Fruit fly (Drosophila melanogaster) whole organism, embryonic: Measurements from ENCODE around the gene Alp4.
A peak's percentile ranks its signal among the peaks of the same experiment; 100 is the strongest.

Source experiments
- Asciz ChIP-seq: fragments of 200-800 bp; sonication (Bioruptor generic); optimal IDR thresholded peaks from 2 replicates; lab custom pipeline; 2017; ENCODE audit warnings: missing biosample characterization, mild to moderate bottlenecking, missing genetic modification characterization, missing genetic modification reagents
- B-H1 ChIP-seq: fragments of 200-800 bp; sonication (Bioruptor generic); IDR thresholded peaks from 3 replicates; pipeline ENCODE4 v1.3.6; 2022; ENCODE audit warnings: missing biosample characterization, missing genetic modification characterization
- CG12236 ChIP-seq: fragments of 200-800 bp; sonication (Bioruptor generic); optimal IDR thresholded peaks from 2 replicates; lab custom pipeline; 2016; ENCODE audit warnings: missing biosample characterization, missing genetic modification characterization
- CG12942 ChIP-seq: fragments of 200-800 bp; sonication (Bioruptor generic); optimal IDR thresholded peaks from 3 replicates; lab custom pipeline; 2016; ENCODE audit warnings: missing biosample characterization, missing genetic modification characterization
- CG13424 ChIP-seq: fragments of 200-800 bp; sonication (Bioruptor generic); optimal IDR thresholded peaks from 2 replicates; lab custom pipeline; 2019; ENCODE audit warnings: missing biosample characterization, mild to moderate bottlenecking, missing genetic modification characterization, moderate library complexity
- CG14014 ChIP-seq: fragments of 200-800 bp; sonication (Bioruptor generic); IDR thresholded peaks from 2 replicates; pipeline ENCODE4 v1.3.6; 2022; ENCODE audit warnings: missing biosample characterization, missing genetic modification characterization
- CG14860 ChIP-seq: fragments of 200-800 bp; sonication (Bioruptor generic); IDR thresholded peaks from 3 replicates; pipeline ENCODE4 v1.3.6; 2022; ENCODE audit warnings: missing biosample characterization, missing genetic modification characterization; ENCODE audit not compliant: partially characterized antibody
- CG15514 ChIP-seq: fragments of 200-800 bp; sonication (Bioruptor generic); optimal IDR thresholded peaks from 3 replicates; lab custom pipeline; 2017; ENCODE audit warnings: missing biosample characterization, missing genetic modification characterization, mild to moderate bottlenecking, moderate library complexity, missing genetic modification reagents
- CG15601 ChIP-seq: fragments of 200-800 bp; sonication (Bioruptor generic); optimal IDR thresholded peaks from 3 replicates; lab custom pipeline; 2019; ENCODE audit warnings: missing biosample characterization, mild to moderate bottlenecking, missing genetic modification characterization, moderate library complexity
- CG18764 ChIP-seq: fragments of 200-800 bp; sonication (Bioruptor generic); optimal IDR thresholded peaks from 3 replicates; lab custom pipeline; 2016; ENCODE audit warnings: missing biosample characterization, missing genetic modification characterization
- CG32767 ChIP-seq: fragments of 200-800 bp; sonication (Bioruptor generic); IDR thresholded peaks from 2 replicates; pipeline ENCODE4 v1.3.6; 2022; ENCODE audit warnings: missing biosample characterization, missing genetic modification characterization
- CG4424 ChIP-seq: fragments of 200-800 bp; sonication (Bioruptor generic); optimal IDR thresholded peaks from 3 replicates; lab custom pipeline; 2016; ENCODE audit warnings: missing biosample characterization, missing genetic modification characterization
- CG4730 ChIP-seq: fragments of 200-800 bp; sonication (Bioruptor generic); IDR thresholded peaks from 2 replicates; pipeline ENCODE4 v1.3.6; 2022; ENCODE audit warnings: missing biosample characterization, missing genetic modification characterization
- CG7556 ChIP-seq: fragments of 200-800 bp; sonication (Bioruptor generic); optimal IDR thresholded peaks from 2 replicates; lab custom pipeline; 2017; ENCODE audit warnings: missing biosample characterization, mild to moderate bottlenecking, missing genetic modification characterization
- CG7839 ChIP-seq: fragments of 200-800 bp; sonication (Bioruptor generic); optimal IDR thresholded peaks from 3 replicates; lab custom pipeline; 2018; ENCODE audit warnings: missing biosample characterization, mild to moderate bottlenecking, missing genetic modification characterization, moderate library complexity
- CG8388 ChIP-seq: fragments of 200-800 bp; sonication (Bioruptor generic); optimal IDR thresholded peaks from 2 replicates; lab custom pipeline; 2019; ENCODE audit warnings: missing biosample characterization, mild to moderate bottlenecking, missing genetic modification characterization, moderate library complexity
- CG8765 ChIP-seq: fragments of 200-800 bp; sonication (Bioruptor generic); IDR thresholded peaks from 2 replicates; pipeline ENCODE4 v1.3.6; 2022; ENCODE audit warnings: missing biosample characterization, missing genetic modification characterization
- CG9437 ChIP-seq: fragments of 200-800 bp; sonication (Bioruptor generic); optimal IDR thresholded peaks from 2 replicates; lab custom pipeline; 2018; ENCODE audit warnings: missing biosample characterization, mild to moderate bottlenecking, missing genetic modification characterization
- D19B ChIP-seq: fragments of 200-800 bp; sonication (Bioruptor generic); optimal IDR thresholded peaks from 2 replicates; lab custom pipeline; 2017; ENCODE audit warnings: missing biosample characterization, mild to moderate bottlenecking, missing genetic modification characterization
- Doc2 ChIP-seq: fragments of 200-800 bp; sonication (Bioruptor generic); IDR thresholded peaks from 2 replicates; pipeline ENCODE4 v1.3.6; 2022; ENCODE audit warnings: missing biosample characterization, missing genetic modification characterization
- Drgx ChIP-seq: fragments of 200-800 bp; sonication (Bioruptor generic); IDR thresholded peaks from 2 replicates; pipeline ENCODE4 v1.3.6; 2022; ENCODE audit warnings: missing biosample characterization, missing genetic modification characterization
- Hr51 ChIP-seq, 2 experiments: fragments of 200-800 bp; sonication (Bioruptor generic); optimal IDR thresholded peaks; 2 replicates in 1 of 2; 3 replicates in 1 of 2; lab custom pipeline; 2016 to 2018; ENCODE audit warnings: missing biosample characterization in 2 of 2, missing genetic modification characterization in 2 of 2, mild to moderate bottlenecking in 1 of 2, moderate library complexity in 1 of 2
- Med ChIP-seq: fragments of 200-800 bp; sonication (Bioruptor generic); peaks from one replicate; lab custom pipeline; 2016; ENCODE audit warnings: missing biosample characterization, missing genetic modification characterization, mild to moderate bottlenecking, inconsistent platforms, moderate library complexity
- Mes4 ChIP-seq: fragments of 200-800 bp; sonication (Bioruptor generic); optimal IDR thresholded peaks from 2 replicates; lab custom pipeline; 2016; ENCODE audit warnings: missing biosample characterization, missing genetic modification characterization
- Poxn ChIP-seq: fragments of 200-800 bp; sonication (Bioruptor generic); IDR thresholded peaks from 2 replicates; pipeline ENCODE4 v1.3.6; 2022; ENCODE audit warnings: missing biosample characterization, missing genetic modification characterization
- Scr ChIP-seq: fragments of 200-800 bp; sonication (Bioruptor generic); IDR thresholded peaks from 2 replicates; pipeline ENCODE4 v1.3.6; 2022; ENCODE audit warnings: missing biosample characterization, missing genetic modification characterization; ENCODE audit not compliant: partially characterized antibody
- Trl ChIP-seq, 3 experiments: fragments of >200 bp in 2 of 3; fragments of 200-800 bp in 1 of 3; sonication (Bioruptor generic) in 1 of 3; optimal IDR thresholded peaks; 2 replicates in 1 of 3; 3 replicates in 2 of 3; lab custom pipeline; 2016 to 2017; ENCODE audit warnings: missing biosample characterization in 1 of 3, missing genetic modification characterization in 1 of 3
- ab ChIP-seq: fragments of 200-800 bp; sonication (Bioruptor generic); optimal IDR thresholded peaks from 2 replicates; lab custom pipeline; 2016; ENCODE audit warnings: missing biosample characterization, missing genetic modification characterization
- ac ChIP-seq: fragments of 200-800 bp; sonication (Bioruptor generic); optimal IDR thresholded peaks from 3 replicates; lab custom pipeline; 2017; ENCODE audit warnings: missing biosample characterization, mild to moderate bottlenecking, missing genetic modification characterization
- az2 ChIP-seq: fragments of 200-800 bp; sonication (Bioruptor generic); optimal IDR thresholded peaks from 3 replicates; lab custom pipeline; 2016; ENCODE audit warnings: missing biosample characterization, missing genetic modification characterization
- bcd ChIP-seq: fragments of 200-800 bp; sonication (Bioruptor generic); optimal IDR thresholded peaks from 2 replicates; lab custom pipeline; 2017; ENCODE audit warnings: missing biosample characterization, mild to moderate bottlenecking, missing genetic modification characterization
- crp ChIP-seq, 2 experiments: fragments of 200-800 bp; sonication (Bioruptor generic); optimal IDR thresholded peaks; 2 replicates in 1 of 2; 3 replicates in 1 of 2; lab custom pipeline; 2017; ENCODE audit warnings: missing biosample characterization in 2 of 2, missing genetic modification characterization in 2 of 2, mild to moderate bottlenecking in 1 of 2, moderate library complexity in 1 of 2
- dysf ChIP-seq: fragments of 200-800 bp; sonication (Bioruptor generic); IDR thresholded peaks from 3 replicates; pipeline ENCODE4 v1.3.6; 2022; ENCODE audit warnings: missing biosample characterization, missing genetic modification characterization
- eve ChIP-seq, 2 experiments: fragments of >200 bp; optimal IDR thresholded peaks; 2 replicates each; lab custom pipeline; 2017; ENCODE audit warnings: missing biosample characterization in 2 of 2, missing genetic modification characterization in 2 of 2
- fu2 ChIP-seq: fragments of 200-800 bp; sonication (Bioruptor generic); optimal IDR thresholded peaks from 2 replicates; lab custom pipeline; 2016; ENCODE audit warnings: missing biosample characterization, missing genetic modification characterization
- gcm2 ChIP-seq: fragments of 200-800 bp; sonication (Bioruptor generic); optimal IDR thresholded peaks from 2 replicates; lab custom pipeline; 2016; ENCODE audit warnings: missing biosample characterization, missing genetic modification characterization
- ind ChIP-seq: fragments of 200-800 bp; sonication (Bioruptor generic); optimal IDR thresholded peaks from 3 replicates; lab custom pipeline; 2016; ENCODE audit warnings: missing biosample characterization, missing genetic modification characterization
- mam ChIP-seq: fragments of 200-800 bp; sonication (Bioruptor generic); optimal IDR thresholded peaks from 3 replicates; lab custom pipeline; 2016; ENCODE audit warnings: missing biosample characterization, missing genetic modification characterization
- nerfin-2 ChIP-seq: fragments of 200-800 bp; sonication (Bioruptor generic); IDR thresholded peaks from 2 replicates; pipeline ENCODE4 v1.3.6; 2022; ENCODE audit warnings: missing biosample characterization, missing genetic modification characterization; ENCODE audit not compliant: partially characterized antibody
- pnt ChIP-seq: fragments of 200-800 bp; sonication (Bioruptor generic); optimal IDR thresholded peaks from 3 replicates; lab custom pipeline; 2016; ENCODE audit warnings: missing biosample characterization, missing genetic modification characterization
- pum ChIP-seq: fragments of 200-800 bp; sonication (Bioruptor generic); optimal IDR thresholded peaks from 2 replicates; lab custom pipeline; 2016; ENCODE audit warnings: missing biosample characterization, missing genetic modification characterization
- row ChIP-seq: fragments of 200-800 bp; sonication (Bioruptor generic); IDR thresholded peaks from 3 replicates; pipeline ENCODE4 v1.3.6; 2022; ENCODE audit warnings: missing biosample characterization, missing genetic modification characterization
- sens-2 ChIP-seq: fragments of 200-800 bp; sonication (Bioruptor generic); IDR thresholded peaks from 2 replicates; pipeline ENCODE4 v1.3.6; 2022; ENCODE audit warnings: missing biosample characterization, missing genetic modification characterization
- sisA ChIP-seq: fragments of 200-800 bp; sonication (Bioruptor generic); IDR thresholded peaks from 2 replicates; pipeline ENCODE4 v1.3.6; 2022; ENCODE audit warnings: missing biosample characterization, missing genetic modification characterization
- stwl ChIP-seq: fragments of 200-800 bp; sonication (Bioruptor generic); optimal IDR thresholded peaks from 3 replicates; lab custom pipeline; 2018; ENCODE audit warnings: missing biosample characterization, mild to moderate bottlenecking, missing genetic modification characterization, moderate library complexity
- tio ChIP-seq: fragments of 200-800 bp; sonication (Bioruptor generic); optimal IDR thresholded peaks from 2 replicates; lab custom pipeline; 2017; ENCODE audit warnings: missing biosample characterization, missing genetic modification characterization, inconsistent platforms
- unc-4 ChIP-seq: fragments of 200-800 bp; sonication (Bioruptor generic); IDR thresholded peaks from 2 replicates; pipeline ENCODE4 v1.3.6; 2022; ENCODE audit warnings: missing biosample characterization, missing genetic modification characterization; ENCODE audit not compliant: partially characterized antibody
- vvl ChIP-seq: fragments of 200-800 bp; sonication (Bioruptor generic); IDR thresholded peaks from 2 replicates; pipeline ENCODE4 v1.3.6; 2022; ENCODE audit warnings: missing biosample characterization, missing genetic modification characterization

Gene Alp4

dm6 chr3R:31059807-31060707 lies 11.3 kb downstream of the Alp4 start (continued):
- TF ChIP-seq sens-2 (GFP tag; lab: Robert Waterston, UW): peak; percentile 26; the same call in 1 of the 2 replicates
- TF ChIP-seq pnt (GFP tag; lab: Kevin White, UChicago): no peak
- peak; percentile 6 for TF ChIP-seq bcd (GFP tag; lab: Kevin White, UChicago)
- TF ChIP-seq nerfin-2: peak; percentile 32; the same call in 1 of the 2 replicates
- TF ChIP-seq mam (GFP tag; lab: Kevin White, UChicago): peak; percentile 55
- no peak for TF ChIP-seq CG8765 (GFP tag; lab: Robert Waterston, UW)
- peak; percentile 31; the same call in 1 of the 2 replicates for TF ChIP-seq CG32767
- TF ChIP-seq CG12236: peak; percentile 2
- TF ChIP-seq CG7556 (GFP tag; lab: Kevin White, UChicago): peak; percentile 9
- TF ChIP-seq vvl (GFP tag; lab: Robert Waterston, UW): no peak; the same call in none of the 2 replicates
- TF ChIP-seq gcm2 (GFP tag; lab: Kevin White, UChicago): peak; percentile 12
- TF ChIP-seq CG8388 (GFP tag; lab: Kevin White, UChicago): peak; percentile 44
- no peak for TF ChIP-seq Mes4
- TF ChIP-seq Poxn (GFP tag; lab: Robert Waterston, UW): no peak
- peak; percentile 55 for TF ChIP-seq row (GFP tag; lab: Robert Waterston, UW)
- TF ChIP-seq Asciz: no peak
- TF ChIP-seq B-H1 (GFP tag; lab: Robert Waterston, UW): peak; percentile 13; the same call in 1 of the 3 replicates
- peak; percentile 45; the same call in 1 of the 2 replicates for TF ChIP-seq CG14014 (GFP tag; lab: Robert Waterston, UW)
- TF ChIP-seq CG7839 (tag; lab: Kevin White, UChicago): peak; percentile 31
- TF ChIP-seq CG4730 (GFP tag; lab: Robert Waterston, UW): peak; percentile 26; the same call in 1 of the 2 replicates
- TF ChIP-seq unc-4 (GFP tag; lab: Robert Waterston, UW): no peak
- TF ChIP-seq CG18764 (GFP tag; lab: Kevin White, UChicago): no peak
- no peak for TF ChIP-seq stwl (tag; lab: Kevin White, UChicago)
- TF ChIP-seq dysf: no peak
- peak; percentile 10 for TF ChIP-seq CG15514 (GFP tag; lab: Kevin White, UChicago)
- TF ChIP-seq ind (GFP tag; lab: Kevin White, UChicago): peak; percentile 45
- TF ChIP-seq Trl (optimal IDR thresholded peaks at IDR 0.05; lab: Kevin White, UChicago): peak in 1 of 2 experiments; percentile 47
- peak; percentile 41 for TF ChIP-seq Trl (GFP tag; optimal IDR thresholded peaks at IDR 0.05; lab: Kevin White, UChicago)
- TF ChIP-seq CG4424: peak; percentile 17
- TF ChIP-seq fu2: no peak
- TF ChIP-seq Doc2 (GFP tag; lab: Robert Waterston, UW): no peak
- no peak for TF ChIP-seq ab (GFP tag; lab: Kevin White, UChicago)
- TF ChIP-seq eve (GFP tag; optimal IDR thresholded peaks at IDR 0.05; lab: Kevin White, UChicago): peak; percentile 9 to 64
- peak; percentile 5 for TF ChIP-seq CG12942 (GFP tag; lab: Kevin White, UChicago)
- TF ChIP-seq tio: no peak
- no peak for TF ChIP-seq ac (GFP tag; lab: Kevin White, UChicago)
- TF ChIP-seq Scr (GFP tag; lab: Robert Waterston, UW): no peak
- TF ChIP-seq CG9437 (GFP tag; lab: Kevin White, UChicago): no peak
- TF ChIP-seq Hr51 (GFP tag; optimal IDR thresholded peaks at IDR 0.05; lab: Kevin White, UChicago): peak; percentile 18 to 59
- peak; percentile 87 for TF ChIP-seq Med (GFP tag; lab: Kevin White, UChicago)
- peak; percentile 37 for TF ChIP-seq az2 (GFP tag; lab: Kevin White, UChicago)
- 0 out of 3 replicates have a peak, but pooled peaks have one; percentile 39 for TF ChIP-seq CG14860
- TF ChIP-seq crp (GFP tag; optimal IDR thresholded peaks at IDR 0.05; lab: Kevin White, UChicago): no peak
- peak; percentile 7 for TF ChIP-seq pum (GFP tag; lab: Kevin White, UChicago)
- peak; percentile 21 for TF ChIP-seq CG13424 (tag; lab: Kevin White, UChicago)
- TF ChIP-seq sisA: peak; percentile 53
- peak; percentile 79 for TF ChIP-seq D19B (GFP tag; lab: Kevin White, UChicago)
- no peak for TF ChIP-seq CG15601 (tag; lab: Kevin White, UChicago)
- peak; percentile 74 for TF ChIP-seq Drgx
